Worm (Caenorhabditis elegans) whole organism, L2 larva: ENCODE results near the gene E02C12.11.
A peak's percentile ranks its signal among the peaks of the same experiment; 100 is the strongest.

ENCODE experiments used
- F13H6.1 ChIP-seq: sonication (generic microtip); optimal IDR thresholded peaks from 2 replicates; lab custom pipeline; 2016; ENCODE audit warnings: missing genetic modification characterization, missing compliant biosample characterization
- ZK546.5 ChIP-seq: sonication (generic microtip); optimal IDR thresholded peaks from 2 replicates; lab custom pipeline; 2017; ENCODE audit warnings: missing biosample characterization, missing genetic modification characterization
- alr-1 ChIP-seq: fragments of 150-350 bp; optimal IDR thresholded peaks from 2 replicates; lab custom pipeline; 2014; ENCODE audit warnings: missing biosample characterization, missing genetic modification characterization
- aly-2 ChIP-seq: fragments of 150-350 bp; optimal IDR thresholded peaks from 2 replicates; lab custom pipeline; 2014; ENCODE audit warnings: missing biosample characterization, missing genetic modification characterization
- ama-1 ChIP-seq: fragments of 150-350 bp; optimal IDR thresholded peaks from 2 replicates; lab custom pipeline; 2018; ENCODE audit warnings: inconsistent platforms
- ceh-16 ChIP-seq: fragments of 150-350 bp; optimal IDR thresholded peaks from 2 replicates; lab custom pipeline; 2014; ENCODE audit warnings: missing biosample characterization, missing genetic modification characterization
- ceh-82 ChIP-seq: fragments of 150-350 bp; optimal IDR thresholded peaks from 2 replicates; lab custom pipeline; 2014; ENCODE audit warnings: missing biosample characterization, missing genetic modification characterization
- crh-2 ChIP-seq: sonication (generic microtip); optimal IDR thresholded peaks from 2 replicates; lab custom pipeline; 2017; ENCODE audit warnings: missing biosample characterization, missing genetic modification characterization
- egl-27 ChIP-seq: sonication (generic microtip); optimal IDR thresholded peaks from 3 replicates; lab custom pipeline; 2017; ENCODE audit warnings: missing biosample characterization, missing genetic modification reagents, missing genetic modification characterization
- elt-1 ChIP-seq: fragments of 150-350 bp; optimal IDR thresholded peaks from 2 replicates; lab custom pipeline; 2014; ENCODE audit warnings: missing biosample characterization, missing genetic modification characterization
- elt-3 ChIP-seq: sonication (generic microtip); optimal IDR thresholded peaks from 2 replicates; lab custom pipeline; 2017; ENCODE audit warnings: missing biosample characterization, missing genetic modification characterization
- fos-1 ChIP-seq: fragments of 150-350 bp; optimal IDR thresholded peaks from 2 replicates; lab custom pipeline; 2014; ENCODE audit warnings: missing biosample characterization, missing genetic modification characterization
- lin-11 ChIP-seq: fragments of 150-350 bp; sonication (generic microtip); optimal IDR thresholded peaks from 2 replicates; lab custom pipeline; 2014; ENCODE audit warnings: missing biosample characterization, missing genetic modification characterization, inconsistent platforms, mixed read lengths
- lin-13 ChIP-seq: fragments of 150-350 bp; optimal IDR thresholded peaks from 2 replicates; lab custom pipeline; 2014; ENCODE audit warnings: missing biosample characterization, missing genetic modification reagents, missing genetic modification characterization
- lin-39 ChIP-seq: fragments of 150-350 bp; optimal IDR thresholded peaks from 2 replicates; lab custom pipeline; 2014; ENCODE audit warnings: missing biosample characterization, missing genetic modification reagents, missing genetic modification characterization
- lsy-2 ChIP-seq, 2 experiments: fragments of 150-350 bp in 1 of 2; sonication (generic microtip) in 1 of 2; optimal IDR thresholded peaks; 2 replicates each; lab custom pipeline; 2014 to 2017; ENCODE audit warnings: missing biosample characterization in 2 of 2, missing genetic modification characterization in 2 of 2
- mab-5 ChIP-seq: fragments of 150-350 bp; optimal IDR thresholded peaks from 2 replicates; lab custom pipeline; 2014; ENCODE audit warnings: missing biosample characterization, missing genetic modification characterization
- mdl-1 ChIP-seq, 2 experiments: fragments of 150-350 bp in 1 of 2; sonication (generic microtip) in 1 of 2; optimal IDR thresholded peaks; 2 replicates each; lab custom pipeline; 2017; ENCODE audit warnings: missing biosample characterization in 2 of 2, missing genetic modification characterization in 2 of 2
- nhr-11 ChIP-seq: fragments of 150-350 bp; optimal IDR thresholded peaks from 2 replicates; lab custom pipeline; 2014; ENCODE audit warnings: missing biosample characterization, missing genetic modification characterization
- nhr-12 ChIP-seq: fragments of 150-350 bp; optimal IDR thresholded peaks from 2 replicates; lab custom pipeline; 2014; ENCODE audit warnings: missing biosample characterization, missing genetic modification characterization
- nhr-129 ChIP-seq: fragments of 150-350 bp; optimal IDR thresholded peaks from 2 replicates; lab custom pipeline; 2014; ENCODE audit warnings: missing biosample characterization, missing genetic modification characterization
- nhr-23 ChIP-seq: fragments of 150-350 bp; optimal IDR thresholded peaks from 2 replicates; lab custom pipeline; 2014; ENCODE audit warnings: missing biosample characterization, missing genetic modification reagents, missing genetic modification characterization
- nhr-77 ChIP-seq: fragments of 150-350 bp; optimal IDR thresholded peaks from 2 replicates; lab custom pipeline; 2014; ENCODE audit warnings: missing biosample characterization, missing genetic modification characterization
- peb-1 ChIP-seq: fragments of 150-350 bp; optimal IDR thresholded peaks from 2 replicates; lab custom pipeline; 2014; ENCODE audit warnings: missing biosample characterization, missing genetic modification characterization
- sem-4 ChIP-seq: fragments of 150-350 bp; optimal IDR thresholded peaks from 2 replicates; lab custom pipeline; 2014; ENCODE audit warnings: missing biosample characterization, missing genetic modification reagents, missing genetic modification characterization
- skn-1 ChIP-seq: sonication (generic microtip); optimal IDR thresholded peaks from 2 replicates; lab custom pipeline; 2017; ENCODE audit warnings: missing biosample characterization, missing genetic modification characterization
- sma-3 ChIP-seq: sonication (generic microtip); optimal IDR thresholded peaks from 2 replicates; lab custom pipeline; 2016; ENCODE audit warnings: missing genetic modification reagents, missing genetic modification characterization, missing compliant biosample characterization
- sma-9 ChIP-seq, 2 experiments: fragments of 150-350 bp in 1 of 2; sonication (generic microtip) in 1 of 2; optimal IDR thresholded peaks; 2 replicates each; lab custom pipeline; 2014 to 2016; ENCODE audit warnings: missing genetic modification characterization in 2 of 2, mild to moderate bottlenecking in 1 of 2, missing biosample characterization in 1 of 2, missing compliant biosample characterization in 1 of 2, missing genetic modification reagents in 1 of 2, moderate library complexity in 1 of 2
- snpc-4 ChIP-seq: fragments of 150-350 bp; optimal IDR thresholded peaks from 2 replicates; lab custom pipeline; 2014; ENCODE audit warnings: missing biosample characterization, missing genetic modification characterization
- unc-39 ChIP-seq: fragments of 150-350 bp; optimal IDR thresholded peaks from 2 replicates; lab custom pipeline; 2014; ENCODE audit warnings: missing biosample characterization, missing genetic modification characterization
- unc-55 ChIP-seq: fragments of 150-350 bp; sonication (generic microtip); optimal IDR thresholded peaks from 3 replicates; lab custom pipeline; 2014; ENCODE audit warnings: missing biosample characterization, missing genetic modification reagents, missing genetic modification characterization
- unc-62 ChIP-seq: fragments of 150-350 bp; optimal IDR thresholded peaks from 2 replicates; lab custom pipeline; 2014; ENCODE audit warnings: missing biosample characterization, missing genetic modification reagents, missing genetic modification characterization
- ztf-1 ChIP-seq: fragments of 200-800 bp; sonication (Bioruptor generic); conservative IDR thresholded peaks from 2 replicates; pipeline ENCODE4 v1.3.6; 2022; ENCODE audit warnings: missing genetic modification characterization, missing compliant biosample characterization
- ztf-11 ChIP-seq: sonication (generic microtip); optimal IDR thresholded peaks from 2 replicates; lab custom pipeline; 2017; ENCODE audit warnings: missing biosample characterization, missing genetic modification characterization

The E02C12.11 gene

ce11 chrV:9384359-9384758 is 4.7 kb upstream of the E02C12.11 start:
- TF ChIP-seq egl-27 (tag; lab: Kevin White, UChicago) (no peak), ztf-1 (no peak), crh-2 (tag; lab: Kevin White, UChicago) (no peak), ztf-11 (tag; lab: Kevin White, UChicago) (no peak), fos-1 (no peak), ZK546.5 (tag; lab: Kevin White, UChicago) (no peak)

ce11 chrV:9382538-9383328 is 3.0 kb upstream of the E02C12.11 start:
- TF ChIP-seq crh-2 (tag; lab: Kevin White, UChicago) (peak; percentile 10), sem-4 (tag; lab: Kevin White, UChicago) (no peak), lsy-2 (tag; optimal IDR thresholded peaks at IDR 0.05; lab: Kevin White, UChicago) (no peak), mdl-1 (tag; optimal IDR thresholded peaks at IDR 0.05; lab: Kevin White, UChicago) (no peak), lin-11 (tag; lab: Kevin White, UChicago) (no peak), ceh-82 (tag; lab: Kevin White, UChicago) (no peak), elt-1 (tag; lab: Kevin White, UChicago) (no peak), ztf-1 (no peak), peb-1 (tag; lab: Kevin White, UChicago) (no peak), aly-2 (no peak), fos-1 (peak; percentile 76), nhr-12 (tag; lab: Kevin White, UChicago) (no peak), nhr-11 (tag; lab: Kevin White, UChicago) (no peak), egl-27 (tag; lab: Kevin White, UChicago) (no peak), unc-39 (tag; lab: Kevin White, UChicago) (no peak)

- TF ChIP-seq ztf-1 (no peak), lin-39 (tag; lab: Kevin White, UChicago) (no peak), mab-5 (tag; lab: Kevin White, UChicago) (no peak), nhr-23 (tag; lab: Kevin White, UChicago) (no peak), crh-2 (tag; lab: Kevin White, UChicago) (no peak), fos-1 (no peak), ceh-16 (tag; lab: Kevin White, UChicago) (no peak), elt-3 (no peak), F13H6.1 (no peak), sma-9 (GFP tag; optimal IDR thresholded peaks at IDR 0.05; lab: Kevin White, UChicago) (no peak), sma-9 (tag; optimal IDR thresholded peaks at IDR 0.05; lab: Kevin White, UChicago) (no peak), skn-1 (tag; lab: Kevin White, UChicago) (no peak), lin-13 (GFP tag; lab: Kevin White, UChicago) (no peak), unc-62 (GFP tag; lab: Kevin White, UChicago) (no peak), unc-55 (no peak), snpc-4 (tag; lab: Kevin White, UChicago) (no peak), sma-3 (no peak)
Measured at ce11 chrV:9381846-9382363, 2.2 kb upstream of the E02C12.11 start, which contains the start of gene E02C12.12. E02C12.12 (minus strand) TSS chrV:9382313.

- TF ChIP-seq skn-1 (tag; lab: Kevin White, UChicago) (no peak), elt-1 (tag; lab: Kevin White, UChicago) (no peak), nhr-23 (tag; lab: Kevin White, UChicago) (no peak), snpc-4 (tag; lab: Kevin White, UChicago) (no peak), sem-4 (tag; lab: Kevin White, UChicago) (no peak), mdl-1 (tag; optimal IDR thresholded peaks at IDR 0.05; lab: Kevin White, UChicago) (no peak), ama-1 (lab: Kevin White, UChicago) (no peak), nhr-129 (tag; lab: Kevin White, UChicago) (no peak), alr-1 (tag; lab: Kevin White, UChicago) (no peak), nhr-77 (tag; lab: Kevin White, UChicago) (no peak), ceh-16 (tag; lab: Kevin White, UChicago) (no peak), nhr-11 (tag; lab: Kevin White, UChicago) (no peak)
Measured at ce11 chrV:9378335-9378734, 1.4 kb downstream of the E02C12.11 start, which contains the start of gene E02C12.10. E02C12.10 (minus strand) TSS chrV:9378409.
